Fruit fly (Drosophila melanogaster): ENCODE measurements around the gene Ufd4.

Gene Ufd4

DNA sequence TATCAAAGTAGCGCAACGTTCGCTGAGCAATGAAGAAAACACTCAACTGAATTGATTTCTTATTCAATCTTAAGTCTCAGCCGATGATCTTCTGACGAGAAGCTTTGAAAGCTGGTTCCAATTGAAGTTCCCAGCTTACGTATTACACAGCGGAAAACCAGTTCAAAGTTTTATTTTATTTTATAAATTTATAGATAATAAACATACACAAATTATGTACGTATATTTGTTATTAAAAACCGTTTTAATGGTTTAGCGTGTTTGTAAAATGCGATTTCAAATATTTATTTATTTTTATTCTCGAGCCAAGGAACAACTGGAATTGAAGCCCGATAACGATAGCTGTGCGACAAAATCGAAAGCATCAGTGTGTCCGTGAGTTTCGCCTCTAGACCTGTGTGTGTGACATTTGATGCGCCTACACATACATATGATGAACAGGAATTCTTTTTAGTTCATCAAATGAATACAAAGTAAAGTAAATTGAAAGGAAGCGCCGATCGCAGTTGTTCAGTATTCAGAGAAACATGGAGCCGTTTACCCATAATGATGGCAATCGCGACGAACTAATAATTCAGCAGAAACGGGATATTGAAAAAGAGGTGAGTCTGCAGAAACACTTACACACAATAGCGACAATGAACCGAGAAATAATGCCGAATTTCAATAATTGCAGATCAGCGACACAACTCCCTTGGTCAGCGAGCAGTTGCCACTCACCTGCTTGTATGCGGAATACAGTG is 14.5 kb upstream of the Ufd4 start, which contains the start of the genes CG5390 and CG4968 (continued):
- TF ChIP-seq fkh (GFP tag; optimal IDR thresholded peaks at IDR 0.05) (no peak), CG34406 (GFP tag; optimal IDR thresholded peaks at IDR 0.05) (peak; percentile 70), CG11902 (GFP tag; optimal IDR thresholded peaks at IDR 0.05) (peak; percentile 31), Eip78C (GFP tag) (peak; percentile 90), CG11294 (GFP tag; IDR thresholded peaks at IDR 0.05) (no peak; the same call in 1 of the 2 replicates), CG10669 (GFP tag; optimal IDR thresholded peaks at IDR 0.05) (no peak), CG4318 (GFP tag; optimal IDR thresholded peaks at IDR 0.05) (no peak), CG32006 (GFP tag; optimal IDR thresholded peaks at IDR 0.05) (no peak), Eip93F (GFP tag; optimal IDR thresholded peaks at IDR 0.05) (peak; percentile 89), Smox (GFP tag; optimal IDR thresholded peaks at IDR 0.05) (no peak), lz (GFP tag; optimal IDR thresholded peaks at IDR 0.05) (peak; percentile 61), CG6792 (GFP tag; optimal IDR thresholded peaks at IDR 0.05) (peak; percentile 74), topi (GFP tag; optimal IDR thresholded peaks at IDR 0.05) (peak; percentile 66), pdm3 (GFP tag; optimal IDR thresholded peaks at IDR 0.05) (no peak), dac (GFP tag; optimal IDR thresholded peaks at IDR 0.05) (peak; percentile 59), salr (GFP tag; optimal IDR thresholded peaks at IDR 0.05) (peak; percentile 7 to 53), spab (GFP tag; optimal IDR thresholded peaks at IDR 0.05) (no peak), dsx (GFP tag; optimal IDR thresholded peaks at IDR 0.05; ENCODE audit: poor library complexity, severe bottlenecking) (peak; percentile 94), Lpt (GFP tag; optimal IDR thresholded peaks at IDR 0.05) (peak; percentile 59), CG3919 (GFP tag; optimal IDR thresholded peaks at IDR 0.05) (no peak), Gug (GFP tag; IDR thresholded peaks at IDR 0.05) (peak; percentile 63), CG11762 (GFP tag; optimal IDR thresholded peaks at IDR 0.05; ENCODE audit: insufficient read depth) (peak; percentile 36), Ets21C (GFP tag; optimal IDR thresholded peaks at IDR 0.05) (peak; percentile 22), vri (GFP tag; optimal IDR thresholded peaks at IDR 0.05) (peak; percentile 70), CG6808 (GFP tag; optimal IDR thresholded peaks at IDR 0.05) (peak; percentile 65), CG8632 (GFP tag; optimal IDR thresholded peaks at IDR 0.05) (no peak), CG7368 (GFP tag; optimal IDR thresholded peaks at IDR 0.05) (no peak), fd59A (GFP tag; optimal IDR thresholded peaks at IDR 0.05) (no peak), Hr4 (GFP tag; optimal IDR thresholded peaks at IDR 0.05) (peak; percentile 74), CG8319 (GFP tag; optimal IDR thresholded peaks at IDR 0.05) (no peak), Hr38 (GFP tag; optimal IDR thresholded peaks at IDR 0.05) (no peak), Sox14 (GFP tag; optimal IDR thresholded peaks at IDR 0.05) (peak; percentile 62), Met (GFP tag; optimal IDR thresholded peaks at IDR 0.05) (peak; percentile 76), esn (GFP tag; optimal IDR thresholded peaks at IDR 0.05) (peak; percentile 77), Sox15 (GFP tag; optimal IDR thresholded peaks at IDR 0.05) (peak; percentile 16)

DNA sequence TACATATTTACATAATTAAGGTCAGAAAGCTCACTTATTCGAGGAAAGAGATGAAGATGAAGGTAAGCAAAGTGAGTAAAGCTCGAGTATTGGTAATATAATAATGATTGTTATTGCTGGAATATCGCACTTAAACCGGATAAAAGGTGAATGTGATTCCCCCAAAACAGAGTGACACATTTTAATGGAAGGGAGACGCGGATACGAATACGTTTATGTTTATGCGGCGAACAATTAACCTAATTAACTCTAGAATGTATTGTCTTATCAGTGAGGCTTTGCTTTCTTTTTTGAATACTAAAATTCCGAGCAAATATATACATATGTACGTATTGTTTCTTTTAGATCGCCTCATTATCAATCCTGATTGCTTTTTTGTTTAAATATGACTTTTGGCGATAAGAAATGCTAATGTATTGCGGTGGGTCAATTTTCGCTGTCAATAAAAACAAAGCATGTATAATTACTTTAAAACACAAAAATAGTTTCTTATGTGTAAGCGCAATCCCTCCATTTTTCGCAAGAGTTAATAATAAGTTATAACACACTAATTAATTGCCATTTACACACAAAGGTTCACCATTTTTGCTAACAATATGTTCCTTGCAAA is 13.5 kb upstream of the Ufd4 start:
- TF ChIP-seq dac (GFP tag; optimal IDR thresholded peaks at IDR 0.05): no peak
- TF ChIP-seq Eip78C (GFP tag): peak; percentile 39

- no peak for TF ChIP-seq pdm3 (GFP tag; optimal IDR thresholded peaks at IDR 0.05)
- TF ChIP-seq Hr4 (GFP tag; optimal IDR thresholded peaks at IDR 0.05): no peak
- TF ChIP-seq CG6854 (GFP tag; optimal IDR thresholded peaks at IDR 0.05): no peak
- TF ChIP-seq Eip78C (GFP tag): peak; percentile 45
- no peak for TF ChIP-seq eg (GFP tag; IDR thresholded peaks at IDR 0.05)
- TF ChIP-seq salr (GFP tag; optimal IDR thresholded peaks at IDR 0.05): no peak
- no peak for TF ChIP-seq CG3919 (GFP tag; optimal IDR thresholded peaks at IDR 0.05)
- TF ChIP-seq CG1621 (tag; optimal IDR thresholded peaks at IDR 0.05): no peak
- no peak for TF ChIP-seq CG32006 (GFP tag; optimal IDR thresholded peaks at IDR 0.05)
- no peak for TF ChIP-seq spab (GFP tag; optimal IDR thresholded peaks at IDR 0.05)
- TF ChIP-seq esn (GFP tag; optimal IDR thresholded peaks at IDR 0.05): peak; percentile 30
- TF ChIP-seq Sox14 (GFP tag; optimal IDR thresholded peaks at IDR 0.05): peak; percentile 34
- no peak for TF ChIP-seq CG6163 (GFP tag; IDR thresholded peaks at IDR 0.05)
- no peak for TF ChIP-seq achi (GFP tag; optimal IDR thresholded peaks at IDR 0.05)
- TF ChIP-seq CG8319 (GFP tag; optimal IDR thresholded peaks at IDR 0.05): no peak
- TF ChIP-seq CG6808 (GFP tag; optimal IDR thresholded peaks at IDR 0.05): no peak
- TF ChIP-seq Ets21C (GFP tag; optimal IDR thresholded peaks at IDR 0.05): no peak
- TF ChIP-seq Smox (GFP tag; optimal IDR thresholded peaks at IDR 0.05): no peak
- TF ChIP-seq CG31627 (GFP tag; optimal IDR thresholded peaks at IDR 0.05): peak; percentile 2
- no peak for TF ChIP-seq CG11762 (GFP tag; optimal IDR thresholded peaks at IDR 0.05; ENCODE audit: insufficient read depth)
- no peak for TF ChIP-seq CG11902 (GFP tag; optimal IDR thresholded peaks at IDR 0.05)
Measured at dm6 chr2L:10303786-10304185, 11.6 kb upstream of the Ufd4 start, which contains the start of gene nmd. TSS of gene nmd (minus strand) at chr2L:10303947.

Measured in whole organism, prepupa.